Worm (Caenorhabditis elegans) whole organism, young adult: ENCODE measurements around the gene T10F2.5.
A peak's percentile ranks its signal among the peaks of the same experiment; 100 is the strongest.

Source experiments
- F22D6.2 ChIP-seq: sonication (generic microtip); optimal IDR thresholded peaks from 2 replicates; lab custom pipeline; 2016; ENCODE audit warnings: mild to moderate bottlenecking, missing genetic modification characterization, missing compliant biosample characterization
- F33H1.4 ChIP-seq: fragments of 200-800 bp; sonication (Bioruptor generic); IDR thresholded peaks from 2 replicates; pipeline ENCODE4 v1.3.6; 2022; ENCODE audit warnings: missing genetic modification reagents, missing genetic modification characterization, missing compliant biosample characterization
- F52B5.7 ChIP-seq: sonication (generic microtip); optimal IDR thresholded peaks from 2 replicates; lab custom pipeline; 2016; ENCODE audit warnings: mild to moderate bottlenecking, missing genetic modification characterization, missing compliant biosample characterization
- F55B11.4 ChIP-seq: sonication (generic microtip); optimal IDR thresholded peaks from 2 replicates; lab custom pipeline; 2016; ENCODE audit warnings: missing compliant biosample characterization, missing genetic modification characterization, borderline replicate concordance; ENCODE audit not compliant: insufficient read depth
- F57A8.1 ChIP-seq: fragments of 200-800 bp; sonication (Bioruptor generic); optimal IDR thresholded peaks from 2 replicates; lab custom pipeline; 2018; ENCODE audit warnings: mild to moderate bottlenecking, missing genetic modification characterization, moderate library complexity, missing compliant biosample characterization
- F57C9.4 ChIP-seq: sonication (generic microtip); optimal IDR thresholded peaks from 2 replicates; lab custom pipeline; 2017; ENCODE audit warnings: mild to moderate bottlenecking, missing genetic modification characterization, missing compliant biosample characterization
- K12H6.12 ChIP-seq: fragments of 200-800 bp; sonication (Bioruptor generic); optimal IDR thresholded peaks from 2 replicates; lab custom pipeline; 2018; ENCODE audit warnings: mild to moderate bottlenecking, missing genetic modification characterization, missing compliant biosample characterization
- T07F8.4 ChIP-seq: sonication (generic microtip); optimal IDR thresholded peaks from 2 replicates; lab custom pipeline; 2016; ENCODE audit warnings: mild to moderate bottlenecking, missing genetic modification characterization, moderate library complexity, missing compliant biosample characterization
- T26A5.8 ChIP-seq: sonication (generic microtip); optimal IDR thresholded peaks from 2 replicates; lab custom pipeline; 2016; ENCODE audit warnings: missing genetic modification characterization, missing compliant biosample characterization
- ama-1 ChIP-seq, 3 experiments: fragments of 150-350 bp in 1 of 3; sonication (generic microtip) in 2 of 3; optimal IDR thresholded peaks; 2 replicates each; lab custom pipeline; 2014 to 2018; ENCODE audit warnings: missing biosample characterization in 2 of 3, missing genetic modification characterization in 2 of 3, missing genetic modification reagents in 2 of 3
- athp-1 ChIP-seq: sonication (generic microtip); optimal IDR thresholded peaks from 2 replicates; lab custom pipeline; 2017; ENCODE audit warnings: mild to moderate bottlenecking, missing genetic modification characterization, missing compliant biosample characterization
- bed-2 ChIP-seq: fragments of 200-800 bp; sonication (Bioruptor generic); IDR thresholded peaks from 2 replicates; pipeline ENCODE4 v1.3.6; 2022; ENCODE audit warnings: missing genetic modification reagents, missing genetic modification characterization, missing compliant biosample characterization
- cebp-1 ChIP-seq, 2 experiments: fragments of 200-800 bp in 1 of 2; sonication (Bioruptor generic) in 1 of 2; sonication (generic microtip) in 1 of 2; IDR thresholded peaks in 1 of 2; optimal IDR thresholded peaks in 1 of 2; 2 replicates each; pipeline versions ENCODE4 v1.3.6 to Lab custom; 2017 to 2022; ENCODE audit warnings: missing compliant biosample characterization in 2 of 2, missing genetic modification characterization in 2 of 2, mild to moderate bottlenecking in 1 of 2, missing genetic modification reagents in 1 of 2, moderate library complexity in 1 of 2
- cebp-2 ChIP-seq: fragments of 200-800 bp; sonication (Bioruptor generic); IDR thresholded peaks from 2 replicates; pipeline ENCODE4 v1.3.6; 2022; ENCODE audit warnings: missing genetic modification characterization, missing compliant biosample characterization
- ceh-100 ChIP-seq: fragments of 200-800 bp; sonication (Bioruptor generic); IDR thresholded peaks from 2 replicates; pipeline ENCODE4 v1.3.6; 2022; ENCODE audit warnings: missing genetic modification reagents, missing genetic modification characterization, missing compliant biosample characterization
- ceh-27 ChIP-seq: fragments of 200-800 bp; sonication (Bioruptor generic); optimal IDR thresholded peaks from 2 replicates; lab custom pipeline; 2018; ENCODE audit warnings: mild to moderate bottlenecking, missing genetic modification characterization, moderate library complexity, missing compliant biosample characterization
- dox-1 ChIP-seq: fragments of 200-800 bp; sonication (Bioruptor generic); IDR thresholded peaks from 2 replicates; pipeline ENCODE4 v1.3.6; 2022; ENCODE audit warnings: missing genetic modification reagents, missing genetic modification characterization, missing compliant biosample characterization
- dpl-1 ChIP-seq: fragments of 150-350 bp; optimal IDR thresholded peaks from 2 replicates; lab custom pipeline; 2014; ENCODE audit warnings: missing biosample characterization, missing genetic modification reagents, missing genetic modification characterization
- egrh-3 ChIP-seq: fragments of 200-800 bp; sonication (Bioruptor generic); IDR thresholded peaks from 2 replicates; pipeline ENCODE4 v1.3.6; 2022; ENCODE audit warnings: missing genetic modification reagents, missing genetic modification characterization, missing compliant biosample characterization
- hmg-20 ChIP-seq: fragments of 200-800 bp; sonication (Bioruptor generic); IDR thresholded peaks from 2 replicates; pipeline ENCODE4 v1.3.6; 2022; ENCODE audit warnings: missing genetic modification reagents, missing genetic modification characterization, missing compliant biosample characterization
- hrde-1 ChIP-seq: sonication (generic microtip); optimal IDR thresholded peaks from 2 replicates; lab custom pipeline; 2016; ENCODE audit warnings: missing genetic modification characterization, mild to moderate bottlenecking, missing compliant biosample characterization, moderate library complexity, missing genotype, missing genetic modification reagents, borderline replicate concordance
- lag-1 ChIP-seq: fragments of 200-800 bp; sonication (Bioruptor generic); IDR thresholded peaks from 2 replicates; pipeline ENCODE4 v1.3.6; 2022; ENCODE audit warnings: missing genetic modification reagents, missing genetic modification characterization, missing compliant biosample characterization
- let-526 ChIP-seq: fragments of 200-800 bp; sonication (Bioruptor generic); IDR thresholded peaks from 2 replicates; pipeline ENCODE4 v1.3.6; 2022; ENCODE audit warnings: missing genetic modification reagents, missing genetic modification characterization, missing compliant biosample characterization
- lin-40 ChIP-seq: sonication (generic microtip); optimal IDR thresholded peaks from 2 replicates; lab custom pipeline; 2016; ENCODE audit warnings: missing genetic modification characterization, mild to moderate bottlenecking, missing compliant biosample characterization, missing genotype, missing genetic modification reagents
- madf-10 ChIP-seq: sonication (generic microtip); optimal IDR thresholded peaks from 2 replicates; lab custom pipeline; 2016; ENCODE audit warnings: mild to moderate bottlenecking, missing genetic modification characterization, missing compliant biosample characterization
- madf-8 ChIP-seq: fragments of 200-800 bp; sonication (Bioruptor generic); conservative IDR thresholded peaks from 2 replicates; pipeline ENCODE4 v1.3.6; 2022; ENCODE audit warnings: missing genetic modification reagents, missing genetic modification characterization, missing compliant biosample characterization
- nfyb-1 ChIP-seq: fragments of 200-800 bp; sonication (Bioruptor generic); IDR thresholded peaks from 2 replicates; pipeline ENCODE4 v1.3.6; 2022; ENCODE audit warnings: missing genetic modification reagents, missing genetic modification characterization, missing compliant biosample characterization
- nhr-120 ChIP-seq: fragments of 200-800 bp; sonication (Bioruptor generic); IDR thresholded peaks from 2 replicates; pipeline ENCODE4 v1.3.6; 2022; ENCODE audit warnings: missing genetic modification characterization, missing compliant biosample characterization
- nhr-80 ChIP-seq: sonication (generic microtip); optimal IDR thresholded peaks from 2 replicates; lab custom pipeline; 2016; ENCODE audit warnings: missing genetic modification characterization, missing compliant biosample characterization
- snpc-1.3 ChIP-seq: sonication (generic microtip); optimal IDR thresholded peaks from 2 replicates; lab custom pipeline; 2017; ENCODE audit warnings: missing genetic modification characterization, mild to moderate bottlenecking, missing compliant biosample characterization, antibody characterized with exemption, moderate library complexity, missing genotype, missing genetic modification reagents; ENCODE audit not compliant: insufficient read depth
- snpc-3.4 ChIP-seq: sonication (generic microtip); optimal IDR thresholded peaks from 2 replicates; lab custom pipeline; 2017; ENCODE audit warnings: missing genetic modification characterization, mild to moderate bottlenecking, missing compliant biosample characterization, antibody characterized with exemption, moderate library complexity, missing genotype, missing genetic modification reagents
- somi-1 ChIP-seq: fragments of 200-800 bp; sonication (Bioruptor generic); optimal IDR thresholded peaks from 2 replicates; lab custom pipeline; 2018; ENCODE audit warnings: mild to moderate bottlenecking, missing genetic modification characterization, missing compliant biosample characterization
- unc-130 ChIP-seq: sonication (generic microtip); optimal IDR thresholded peaks from 2 replicates; lab custom pipeline; 2016; ENCODE audit warnings: missing genetic modification reagents, missing genetic modification characterization, missing compliant biosample characterization
- zfh-2 ChIP-seq: fragments of 200-800 bp; sonication (Bioruptor generic); conservative IDR thresholded peaks from 2 replicates; pipeline ENCODE4 v1.3.6; 2022; ENCODE audit warnings: missing genetic modification reagents, missing genetic modification characterization, missing compliant biosample characterization
- ztf-18 ChIP-seq: sonication (generic microtip); optimal IDR thresholded peaks from 2 replicates; lab custom pipeline; 2016; ENCODE audit warnings: missing genotype, mild to moderate bottlenecking, missing genetic modification characterization, missing compliant biosample characterization
- ztf-22 ChIP-seq: fragments of 200-800 bp; sonication (Bioruptor generic); optimal IDR thresholded peaks from 2 replicates; lab custom pipeline; 2018; ENCODE audit warnings: mild to moderate bottlenecking, missing genetic modification characterization, moderate library complexity, missing compliant biosample characterization
- ztf-26 ChIP-seq: sonication (generic microtip); optimal IDR thresholded peaks from 2 replicates; lab custom pipeline; 2017; ENCODE audit warnings: missing genetic modification characterization, missing compliant biosample characterization

The T10F2.5 gene

DNA sequence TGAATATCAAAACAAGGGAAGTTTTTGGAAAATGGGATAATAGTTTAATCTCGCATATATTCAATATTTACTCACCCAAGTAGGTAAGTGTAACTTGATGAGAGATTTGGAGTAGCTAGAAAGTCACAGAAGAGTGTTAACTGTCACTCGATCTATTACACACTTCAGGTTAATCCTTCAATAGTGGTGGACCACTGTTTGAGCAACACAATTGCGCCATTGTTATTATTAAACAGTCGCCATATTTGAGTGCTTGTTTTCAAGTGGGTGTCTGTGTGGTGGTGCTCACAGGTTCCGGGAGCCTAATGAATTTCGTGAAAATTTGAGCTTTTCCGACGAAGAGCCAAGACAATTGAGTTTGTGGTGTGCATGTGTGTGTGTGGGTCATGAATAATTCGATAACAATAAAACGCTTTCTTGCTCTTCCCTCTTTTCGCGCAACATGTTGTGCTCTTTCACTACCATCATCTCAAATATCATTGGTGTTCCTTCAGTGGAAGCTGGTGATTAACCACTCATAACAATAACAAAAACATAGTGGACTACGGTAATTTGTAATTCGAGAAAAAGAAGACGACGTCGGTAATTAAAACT lies 20.4 kb downstream of the T10F2.5 start:
- TF ChIP-seq athp-1 (tag; lab: Kevin White, UChicago) (no peak), ztf-26 (tag; lab: Kevin White, UChicago) (no peak), madf-10 (tag; lab: Kevin White, UChicago) (no peak)

DNA sequence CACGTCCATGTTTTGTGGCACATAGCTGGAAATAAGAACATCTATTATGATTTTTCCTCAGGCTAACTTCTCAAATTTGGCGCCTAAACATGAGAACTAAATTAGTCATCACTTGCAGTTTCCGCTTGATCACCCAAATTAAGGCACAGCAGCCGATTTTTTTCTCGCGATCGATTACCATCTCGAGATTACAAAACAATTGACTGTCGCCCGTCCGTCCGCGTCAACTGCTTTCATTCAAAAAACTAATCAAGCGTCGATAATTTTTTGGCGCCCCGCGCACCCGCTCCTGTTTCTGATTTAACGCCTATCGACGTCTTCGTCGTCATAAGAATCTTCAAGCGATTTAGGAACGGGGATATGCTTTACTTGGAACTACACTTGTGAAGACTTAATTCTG lies 21.7 kb downstream of the T10F2.5 start:
- no peak for TF ChIP-seq ceh-27 (GFP tag; lab: Kevin White, UChicago)
- TF ChIP-seq F22D6.2 (tag; lab: Kevin White, UChicago), result no peak
- TF ChIP-seq ceh-100 (GFP tag; lab: Robert Waterston, UW), result no peak
- no peak for TF ChIP-seq somi-1 (GFP tag; lab: Kevin White, UChicago)
- TF ChIP-seq F33H1.4 (GFP tag; lab: Robert Waterston, UW), result no peak
- TF ChIP-seq hmg-20, result no peak
- TF ChIP-seq T26A5.8 (tag; lab: Kevin White, UChicago), result no peak
- TF ChIP-seq F52B5.7 (tag; lab: Kevin White, UChicago), result no peak
- no peak for TF ChIP-seq F57C9.4

DNA sequence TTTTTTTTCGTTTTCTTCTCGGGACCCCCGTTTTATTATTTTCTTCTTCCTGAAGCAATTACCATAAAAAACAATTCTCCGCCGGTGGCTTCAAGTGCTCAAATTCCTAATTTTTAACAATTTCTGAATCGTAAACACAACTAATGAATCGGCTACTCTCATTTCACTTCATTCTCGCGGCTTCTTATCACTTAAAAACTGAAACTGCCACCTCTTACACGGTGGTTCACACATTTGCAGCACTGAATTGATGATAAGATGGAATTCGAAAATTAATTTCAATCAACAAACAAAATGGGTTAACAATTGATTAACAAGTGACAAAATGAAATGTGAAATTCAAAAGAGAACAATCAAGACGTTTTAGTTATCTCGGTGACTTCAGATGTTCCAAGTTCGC lies 22.3 kb downstream of the T10F2.5 start:
- TF ChIP-seq dpl-1 (no peak), K12H6.12 (no peak), ama-1 (optimal IDR thresholded peaks at IDR 0.05; lab: Kevin White, UChicago) (no peak), ama-1 (GFP tag; optimal IDR thresholded peaks at IDR 0.05; lab: Kevin White, UChicago) (peak in 1 of 2 experiments; percentile 35), T07F8.4 (tag; lab: Kevin White, UChicago) (no peak), F57A8.1 (GFP tag; lab: Kevin White, UChicago) (no peak), nhr-80 (tag; lab: Kevin White, UChicago) (peak; percentile 60), let-526 (GFP tag; lab: Robert Waterston, UW) (no peak), unc-130 (no peak), ztf-22 (no peak), snpc-1.3 (tag; lab: Kevin White, UChicago) (no peak), ztf-18 (no peak), snpc-3.4 (tag; lab: Kevin White, UChicago) (no peak)
- TF ChIP-seq, all 124 proteins: peak for 2

DNA sequence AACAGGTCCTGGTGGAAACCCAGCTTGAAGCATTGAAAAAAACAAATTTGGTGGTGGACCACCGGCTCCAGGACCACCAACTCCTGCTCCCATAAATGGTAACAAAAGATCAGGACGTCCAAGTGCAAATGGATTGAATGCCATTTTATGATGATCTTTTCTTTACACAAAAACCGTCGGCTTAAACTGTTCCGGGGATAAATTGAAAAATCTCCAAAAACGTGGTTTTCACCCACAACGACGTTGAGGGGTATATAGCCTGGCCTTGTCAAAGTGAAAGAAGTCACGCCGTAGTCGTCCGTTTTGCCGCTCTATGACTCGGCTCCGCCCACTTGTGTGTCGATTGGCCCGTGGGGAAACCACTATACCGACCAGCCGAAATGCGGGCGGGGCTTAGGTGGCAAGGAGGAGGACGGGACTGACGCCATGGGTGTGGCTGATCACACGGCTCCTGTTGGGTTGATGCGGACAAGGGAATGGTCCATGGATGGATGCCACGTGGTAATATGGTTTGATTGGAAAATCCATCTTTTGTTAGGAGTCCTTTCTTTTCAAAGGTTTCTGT lies 23.3 kb downstream of the T10F2.5 start, which contains the start of gene tbx-2:
TSS of gene tbx-2 (minus strand) at position 264 of the 565 bp plus-strand sequence.
- peak; percentile 45 for TF ChIP-seq dox-1 (GFP tag; lab: Robert Waterston, UW)
- peak; percentile 45 for TF ChIP-seq nhr-80 (tag; lab: Kevin White, UChicago)
- TF ChIP-seq cebp-2 (GFP tag; lab: Robert Waterston, UW), result no peak
- no peak for TF ChIP-seq bed-2 (GFP tag; lab: Robert Waterston, UW)
- no peak for TF ChIP-seq hrde-1 (tag; lab: Kevin White, UChicago)
- no peak for TF ChIP-seq F55B11.4 (tag; lab: Kevin White, UChicago)
- TF ChIP-seq lin-40 (tag; lab: Kevin White, UChicago), result no peak
- TF ChIP-seq egrh-3, result 0 out of 2 replicates have a peak, but pooled peaks have one; percentile 32
- peak; percentile 81; the same call in 1 of the 2 replicates for TF ChIP-seq nfyb-1 (GFP tag; lab: Robert Waterston, UW)
- no peak for TF ChIP-seq hmg-20
- no peak for TF ChIP-seq cebp-1 (GFP tag; IDR thresholded peaks at IDR 0.05; lab: Robert Waterston, UW)
- TF ChIP-seq cebp-1 (tag; optimal IDR thresholded peaks at IDR 0.05; lab: Kevin White, UChicago), result peak; percentile 1
- TF ChIP-seq lag-1, result no peak
- TF ChIP-seq zfh-2, result peak; percentile 64
- no peak for TF ChIP-seq F22D6.2 (tag; lab: Kevin White, UChicago)
- TF ChIP-seq F33H1.4 (GFP tag; lab: Robert Waterston, UW), result no peak
- TF ChIP-seq nhr-120 (GFP tag; lab: Robert Waterston, UW), result no peak
- no peak for TF ChIP-seq madf-8 (GFP tag; lab: Robert Waterston, UW)
